Fruit fly (Drosophila melanogaster) whole organism, embryonic: ENCODE results near the gene PIG-Wb.

Experiments used
- Bgb ChIP-seq: fragments of 200-800 bp; sonication (Bioruptor generic); IDR thresholded peaks from 2 replicates; pipeline ENCODE4 v1.3.6; 2022; ENCODE audit warnings: missing biosample characterization, missing genetic modification characterization; ENCODE audit not compliant: partially characterized antibody
- CG1024 ChIP-seq: fragments of 200-800 bp; sonication (Bioruptor generic); IDR thresholded peaks from 2 replicates; pipeline ENCODE4 v1.3.6; 2022; ENCODE audit warnings: missing biosample characterization, missing genetic modification characterization
- CG10366 ChIP-seq: fragments of 200-800 bp; sonication (Bioruptor generic); IDR thresholded peaks from 2 replicates; pipeline ENCODE4 v1.3.6; 2022; ENCODE audit warnings: missing biosample characterization, missing genetic modification characterization
- CG10543 ChIP-seq: fragments of 200-800 bp; sonication (Bioruptor generic); optimal IDR thresholded peaks from 3 replicates; lab custom pipeline; 2017; ENCODE audit warnings: missing biosample characterization, mild to moderate bottlenecking, missing genetic modification characterization, moderate library complexity
- CG10565 ChIP-seq: fragments of 200-800 bp; sonication (Bioruptor generic); optimal IDR thresholded peaks from 3 replicates; lab custom pipeline; 2016; ENCODE audit warnings: missing biosample characterization, mild to moderate bottlenecking, missing genetic modification characterization
- CG11093 ChIP-seq: fragments of 200-800 bp; sonication (Bioruptor generic); IDR thresholded peaks from 3 replicates; pipeline ENCODE4 v1.3.6; 2022; ENCODE audit warnings: missing biosample characterization, missing genetic modification characterization
- CG12236 ChIP-seq: fragments of 200-800 bp; sonication (Bioruptor generic); optimal IDR thresholded peaks from 2 replicates; lab custom pipeline; 2016; ENCODE audit warnings: missing biosample characterization, missing genetic modification characterization
- CG12744 ChIP-seq: fragments of 200-800 bp; sonication (Bioruptor generic); optimal IDR thresholded peaks from 2 replicates; lab custom pipeline; 2016; ENCODE audit warnings: missing biosample characterization, missing genetic modification characterization
- CG14667 ChIP-seq: fragments of 200-800 bp; sonication (Bioruptor generic); IDR thresholded peaks from 2 replicates; pipeline ENCODE4 v1.3.6; 2022; ENCODE audit warnings: missing biosample characterization, missing genetic modification characterization
- CG16813 ChIP-seq: fragments of 200-800 bp; sonication (Bioruptor generic); IDR thresholded peaks from 3 replicates; pipeline ENCODE4 v1.3.6; 2022; ENCODE audit warnings: missing biosample characterization, missing genetic modification characterization; ENCODE audit not compliant: partially characterized antibody
- CG16815 ChIP-seq: fragments of 200-800 bp; sonication (Bioruptor generic); optimal IDR thresholded peaks from 3 replicates; lab custom pipeline; 2017; ENCODE audit warnings: missing biosample characterization, mild to moderate bottlenecking, missing genetic modification characterization
- CG17568 ChIP-seq: fragments of 200-800 bp; sonication (Bioruptor generic); optimal IDR thresholded peaks from 2 replicates; lab custom pipeline; 2018; ENCODE audit warnings: missing biosample characterization, mild to moderate bottlenecking, missing genetic modification characterization, moderate library complexity
- CG4328 ChIP-seq: fragments of 200-800 bp; sonication (Bioruptor generic); optimal IDR thresholded peaks from 3 replicates; lab custom pipeline; 2017; ENCODE audit warnings: missing biosample characterization, missing genetic modification reagents, missing genetic modification characterization
- CG6683 ChIP-seq: fragments of 200-800 bp; sonication (Bioruptor generic); optimal IDR thresholded peaks from 2 replicates; lab custom pipeline; 2017; ENCODE audit warnings: missing biosample characterization, mild to moderate bottlenecking, missing genetic modification characterization, missing genetic modification reagents
- CG8359 ChIP-seq: fragments of 200-800 bp; sonication (Bioruptor generic); optimal IDR thresholded peaks from 2 replicates; lab custom pipeline; 2017; ENCODE audit warnings: missing biosample characterization, mild to moderate bottlenecking, missing genetic modification characterization, borderline replicate concordance
- CG8924 ChIP-seq: fragments of 200-800 bp; optimal IDR thresholded peaks from 3 replicates; lab custom pipeline; 2019; ENCODE audit warnings: missing biosample characterization, mild to moderate bottlenecking, missing genetic modification characterization, moderate library complexity
- CG9215 ChIP-seq: fragments of 200-800 bp; sonication (Bioruptor generic); IDR thresholded peaks from 2 replicates; pipeline ENCODE4 v1.3.6; 2022; ENCODE audit warnings: missing biosample characterization, missing genetic modification characterization
- D19A ChIP-seq: fragments of 200-800 bp; optimal IDR thresholded peaks from 3 replicates; lab custom pipeline; 2019; ENCODE audit warnings: missing biosample characterization, mild to moderate bottlenecking, missing genetic modification characterization, moderate library complexity
- E2f1 ChIP-seq: fragments of 200-800 bp; sonication (Bioruptor generic); IDR thresholded peaks from 2 replicates; pipeline ENCODE4 v1.3.6; 2022; ENCODE audit warnings: missing biosample characterization, missing genetic modification characterization
- Fer1 ChIP-seq: fragments of 200-800 bp; sonication (Bioruptor generic); optimal IDR thresholded peaks from 2 replicates; lab custom pipeline; 2017; ENCODE audit warnings: missing biosample characterization, mild to moderate bottlenecking, missing genetic modification characterization
- Gsc ChIP-seq: fragments of 200-800 bp; sonication (Bioruptor generic); IDR thresholded peaks from 2 replicates; pipeline ENCODE4 v1.3.6; 2022; ENCODE audit warnings: missing biosample characterization, missing genetic modification characterization
- HmgD ChIP-seq: fragments of 200-800 bp; sonication (Bioruptor generic); optimal IDR thresholded peaks from 3 replicates; lab custom pipeline; 2016; ENCODE audit warnings: missing biosample characterization, missing genetic modification characterization
- MBD-R2 ChIP-seq: fragments of 200-800 bp; sonication (Bioruptor generic); IDR thresholded peaks from 2 replicates; pipeline ENCODE4 v1.3.6; 2022; ENCODE audit warnings: missing biosample characterization, missing genetic modification characterization
- Mad ChIP-seq: fragments of 200-800 bp; sonication (Bioruptor generic); optimal IDR thresholded peaks from 2 replicates; lab custom pipeline; 2016; ENCODE audit warnings: missing biosample characterization, missing genetic modification characterization
- Neu2 ChIP-seq: fragments of 200-800 bp; sonication (Bioruptor generic); optimal IDR thresholded peaks from 3 replicates; lab custom pipeline; 2016; ENCODE audit warnings: missing biosample characterization, missing genetic modification characterization, borderline replicate concordance
- Nf-YA ChIP-seq: fragments of 200-800 bp; sonication (Bioruptor generic); IDR thresholded peaks from 2 replicates; pipeline ENCODE4 v1.3.6; 2022; ENCODE audit warnings: missing biosample characterization, missing genetic modification characterization
- Rfx ChIP-seq: fragments of 200-800 bp; sonication (Bioruptor generic); IDR thresholded peaks from 2 replicates; pipeline ENCODE4 v1.3.6; 2022; ENCODE audit warnings: missing biosample characterization, missing genetic modification characterization
- Trl ChIP-seq, 3 experiments: fragments of >200 bp in 2 of 3; fragments of 200-800 bp in 1 of 3; sonication (Bioruptor generic) in 1 of 3; optimal IDR thresholded peaks; 2 replicates in 1 of 3; 3 replicates in 2 of 3; lab custom pipeline; 2016 to 2017; ENCODE audit warnings: missing biosample characterization in 1 of 3, missing genetic modification characterization in 1 of 3
- bigmax ChIP-seq: fragments of 200-800 bp; sonication (Bioruptor generic); optimal IDR thresholded peaks from 2 replicates; lab custom pipeline; 2018; ENCODE audit warnings: missing biosample characterization, mild to moderate bottlenecking, missing genetic modification characterization
- cwo ChIP-seq: fragments of 200-800 bp; sonication (Bioruptor generic); optimal IDR thresholded peaks from 3 replicates; lab custom pipeline; 2017; ENCODE audit warnings: missing biosample characterization, missing genetic modification characterization, mild to moderate bottlenecking, moderate library complexity, missing genetic modification reagents
- dm ChIP-seq: fragments of 200-800 bp; sonication (Bioruptor generic); optimal IDR thresholded peaks from 3 replicates; lab custom pipeline; 2016; ENCODE audit warnings: missing biosample characterization, missing genetic modification characterization
- ewg ChIP-seq: fragments of 200-800 bp; sonication (Bioruptor generic); optimal IDR thresholded peaks from 3 replicates; lab custom pipeline; 2017; ENCODE audit warnings: mild to moderate bottlenecking, missing biosample characterization, missing genetic modification reagents, missing genetic modification characterization
- exex ChIP-seq: fragments of 200-800 bp; sonication (Bioruptor generic); optimal IDR thresholded peaks from 4 replicates; lab custom pipeline; 2018; ENCODE audit warnings: missing biosample characterization, mild to moderate bottlenecking, missing genetic modification characterization, moderate library complexity
- jigr1 ChIP-seq: fragments of 200-800 bp; sonication (Bioruptor generic); IDR thresholded peaks from 3 replicates; pipeline ENCODE4 v1.3.6; 2022; ENCODE audit warnings: missing biosample characterization, missing genetic modification characterization
- kah ChIP-seq: fragments of 200-800 bp; sonication (Bioruptor generic); optimal IDR thresholded peaks from 2 replicates; lab custom pipeline; 2018; ENCODE audit warnings: missing biosample characterization, mild to moderate bottlenecking, missing genetic modification characterization
- mirr ChIP-seq: fragments of 200-800 bp; sonication (Bioruptor generic); optimal IDR thresholded peaks from 3 replicates; lab custom pipeline; 2018; ENCODE audit warnings: missing biosample characterization, mild to moderate bottlenecking, missing genetic modification characterization
- mld ChIP-seq: fragments of 200-800 bp; sonication (Bioruptor generic); IDR thresholded peaks from 3 replicates; pipeline ENCODE4 v1.3.6; 2022; ENCODE audit warnings: missing biosample characterization, missing genetic modification characterization; ENCODE audit not compliant: partially characterized antibody
- oc ChIP-seq: fragments of 200-800 bp; sonication (Bioruptor generic); optimal IDR thresholded peaks from 2 replicates; lab custom pipeline; 2018; ENCODE audit warnings: missing biosample characterization, mild to moderate bottlenecking, missing genetic modification characterization, moderate library complexity
- onecut ChIP-seq: fragments of 200-800 bp; sonication (Bioruptor generic); IDR thresholded peaks from 2 replicates; pipeline ENCODE4 v1.3.6; 2022; ENCODE audit warnings: missing biosample characterization, missing genetic modification characterization
- org-1 ChIP-seq: fragments of 200-800 bp; sonication (Bioruptor generic); optimal IDR thresholded peaks from 2 replicates; lab custom pipeline; 2017; ENCODE audit warnings: missing biosample characterization, missing genetic modification characterization
- pros ChIP-seq: fragments of 200-800 bp; sonication (Bioruptor generic); optimal IDR thresholded peaks from 3 replicates; lab custom pipeline; 2019; ENCODE audit warnings: missing biosample characterization, mild to moderate bottlenecking, missing genetic modification characterization, moderate library complexity
- pzg ChIP-seq: fragments of 200-800 bp; sonication (Bioruptor generic); optimal IDR thresholded peaks from 3 replicates; lab custom pipeline; 2018; ENCODE audit warnings: missing biosample characterization, mild to moderate bottlenecking, missing genetic modification characterization, moderate library complexity
- rib ChIP-seq: fragments of 200-800 bp; sonication (Bioruptor generic); IDR thresholded peaks from 2 replicates; pipeline ENCODE4 v1.3.6; 2022; ENCODE audit warnings: missing biosample characterization, missing genetic modification characterization
- sima ChIP-seq: fragments of 200-800 bp; sonication (Bioruptor generic); optimal IDR thresholded peaks from 2 replicates; lab custom pipeline; 2016; ENCODE audit warnings: missing biosample characterization, missing genetic modification characterization
- slou ChIP-seq: fragments of 200-800 bp; sonication (Bioruptor generic); optimal IDR thresholded peaks from 3 replicates; lab custom pipeline; 2016; ENCODE audit warnings: missing biosample characterization, missing genetic modification characterization
- toy ChIP-seq: fragments of 200-800 bp; sonication (Bioruptor generic); IDR thresholded peaks from 2 replicates; pipeline ENCODE4 v1.3.6; 2022; ENCODE audit warnings: missing biosample characterization, missing genetic modification characterization
- unc-4 ChIP-seq: fragments of 200-800 bp; sonication (Bioruptor generic); IDR thresholded peaks from 2 replicates; pipeline ENCODE4 v1.3.6; 2022; ENCODE audit warnings: missing biosample characterization, missing genetic modification characterization; ENCODE audit not compliant: partially characterized antibody
- vfl ChIP-seq: fragments of 200-800 bp; sonication (Bioruptor generic); optimal IDR thresholded peaks from 2 replicates; lab custom pipeline; 2016; ENCODE audit warnings: missing biosample characterization, missing genetic modification characterization
- vnd ChIP-seq: fragments of 200-800 bp; sonication (Bioruptor generic); IDR thresholded peaks from 3 replicates; pipeline ENCODE4 v1.3.6; 2022; ENCODE audit warnings: missing biosample characterization, missing genetic modification characterization; ENCODE audit not compliant: partially characterized antibody
- zen ChIP-seq: fragments of 200-800 bp; sonication (Bioruptor generic); optimal IDR thresholded peaks from 3 replicates; lab custom pipeline; 2018; ENCODE audit warnings: missing biosample characterization, mild to moderate bottlenecking, missing genetic modification characterization, moderate library complexity

PIG-Wb gene

DNA sequence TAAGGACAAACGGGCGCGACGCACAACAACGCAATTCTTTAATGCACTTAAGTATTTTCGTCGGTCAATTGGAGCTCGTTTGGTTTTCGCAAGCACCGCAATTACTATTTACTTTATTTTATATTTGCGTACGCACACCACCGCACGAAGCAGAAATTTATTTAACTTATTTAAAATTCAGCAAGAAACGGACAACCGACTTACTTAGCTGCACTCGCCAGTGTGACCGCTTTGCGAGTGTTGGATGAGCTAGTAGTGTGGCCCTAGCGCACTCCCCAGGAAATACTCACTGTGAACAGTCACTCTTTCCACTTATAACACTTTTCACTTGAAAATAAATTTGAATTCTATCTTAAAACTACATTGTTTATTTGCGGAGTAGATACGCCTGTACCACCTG lies 7.0 kb downstream of the PIG-Wb start, which contains the start of gene drpr (continued):
- TF ChIP-seq mld (GFP tag; lab: Robert Waterston, UW) (peak; percentile 19; the same call in 1 of the 3 replicates), CG10543 (GFP tag; lab: Kevin White, UChicago) (no peak), rib (GFP tag; lab: Robert Waterston, UW) (0 out of 2 replicates have a peak, but pooled peaks have one; percentile 33), CG12744 (GFP tag; lab: Kevin White, UChicago) (no peak), pros (no peak), Gsc (no peak), Nf-YA (no peak), slou (GFP tag; lab: Kevin White, UChicago) (no peak), ewg (GFP tag; lab: Kevin White, UChicago) (peak; percentile 64), sima (GFP tag; lab: Kevin White, UChicago) (no peak), CG10565 (GFP tag; lab: Kevin White, UChicago) (no peak), Trl (optimal IDR thresholded peaks at IDR 0.05; lab: Kevin White, UChicago) (no peak), Trl (GFP tag; optimal IDR thresholded peaks at IDR 0.05; lab: Kevin White, UChicago) (peak; percentile 2), toy (no peak), pzg (peak; percentile 90), CG12236 (no peak), CG14667 (GFP tag; lab: Robert Waterston, UW) (no peak), CG10366 (GFP tag; lab: Robert Waterston, UW) (no peak), jigr1 (GFP tag; lab: Robert Waterston, UW) (no peak), org-1 (GFP tag; lab: Kevin White, UChicago) (no peak), Fer1 (peak; percentile 57), D19A (peak; percentile 26), Bgb (GFP tag; lab: Robert Waterston, UW) (peak; percentile 36; the same call in 1 of the 2 replicates), CG16815 (GFP tag; lab: Kevin White, UChicago) (no peak), exex (tag; lab: Kevin White, UChicago) (peak; percentile 19), Mad (GFP tag; lab: Kevin White, UChicago) (peak; percentile 3), cwo (GFP tag; lab: Kevin White, UChicago) (no peak), unc-4 (GFP tag; lab: Robert Waterston, UW) (no peak), vfl (GFP tag; lab: Kevin White, UChicago) (no peak), CG8924 (tag; lab: Kevin White, UChicago) (peak; percentile 78), oc (tag; lab: Kevin White, UChicago) (no peak), zen (peak; percentile 41), HmgD (peak; percentile 9), CG8359 (GFP tag; lab: Kevin White, UChicago) (no peak), CG6683 (GFP tag; lab: Kevin White, UChicago) (no peak), CG4328 (GFP tag; lab: Kevin White, UChicago) (no peak), CG11093 (GFP tag; lab: Robert Waterston, UW) (no peak), CG9215 (GFP tag; lab: Robert Waterston, UW) (no peak), bigmax (GFP tag; lab: Kevin White, UChicago) (no peak), kah (GFP tag; lab: Kevin White, UChicago) (peak; percentile 9), dm (GFP tag; lab: Kevin White, UChicago) (no peak), mirr (GFP tag; lab: Kevin White, UChicago) (peak; percentile 7), CG17568 (GFP tag; lab: Kevin White, UChicago) (peak; percentile 73), Rfx (GFP tag; lab: Robert Waterston, UW) (peak; percentile 10; the same call in 1 of the 2 replicates), E2f1 (no peak), onecut (GFP tag; lab: Robert Waterston, UW) (no peak), MBD-R2 (peak; percentile 86), CG1024 (GFP tag; lab: Robert Waterston, UW) (no peak), Neu2 (GFP tag; lab: Kevin White, UChicago) (no peak), CG16813 (GFP tag; lab: Robert Waterston, UW) (0 out of 3 replicates have a peak, but pooled peaks have one; percentile 38), vnd (GFP tag; lab: Robert Waterston, UW) (no peak)
